Worm (Caenorhabditis elegans) whole organism, L3 larva: ENCODE data around the gene gon-14.
"Not testable (repeated sequence)": the region's sequence is repeated elsewhere in the genome, so short reads cannot be mapped to it uniquely, and the experiment has no call there.

ENCODE experiments used
- ZK546.5 ChIP-seq: sonication (generic microtip); optimal IDR thresholded peaks from 2 replicates; lab custom pipeline; 2017; ENCODE audit warnings: missing biosample characterization, missing genetic modification characterization
- aly-2 ChIP-seq: fragments of 150-350 bp; optimal IDR thresholded peaks from 2 replicates; lab custom pipeline; 2014; ENCODE audit warnings: missing biosample characterization, missing genetic modification characterization
- ceh-28 ChIP-seq: fragments of 150-350 bp; optimal IDR thresholded peaks from 2 replicates; lab custom pipeline; 2014; ENCODE audit warnings: missing biosample characterization, missing genetic modification reagents, missing genetic modification characterization
- egl-5 ChIP-seq: fragments of 150-350 bp; optimal IDR thresholded peaks from 2 replicates; lab custom pipeline; 2017; ENCODE audit warnings: missing biosample characterization, missing genetic modification reagents, missing genetic modification characterization, inconsistent platforms
- elt-1 ChIP-seq: fragments of 150-350 bp; optimal IDR thresholded peaks from 2 replicates; lab custom pipeline; 2014; ENCODE audit warnings: missing biosample characterization, missing genetic modification characterization
- elt-2 ChIP-seq: sonication (generic microtip); optimal IDR thresholded peaks from 2 replicates; lab custom pipeline; 2016; ENCODE audit warnings: missing genetic modification reagents, mild to moderate bottlenecking, missing genetic modification characterization, missing compliant biosample characterization
- elt-3 ChIP-seq, 3 experiments: fragments of 150-350 bp in 1 of 3; sonication (generic microtip) in 2 of 3; optimal IDR thresholded peaks; 2 replicates in 2 of 3; 4 replicates in 1 of 3; lab custom pipeline; 2014 to 2017; ENCODE audit warnings: missing biosample characterization in 3 of 3, missing genetic modification characterization in 3 of 3
- eor-1 ChIP-seq, 2 experiments: fragments of 150-350 bp; optimal IDR thresholded peaks; 2 replicates each; lab custom pipeline; 2014 to 2018; ENCODE audit warnings: missing biosample characterization in 2 of 2, missing genetic modification characterization in 2 of 2
- fkh-2 ChIP-seq: fragments of 150-350 bp; optimal IDR thresholded peaks from 2 replicates; lab custom pipeline; 2014; ENCODE audit warnings: missing biosample characterization, missing genetic modification reagents, missing genetic modification characterization
- hmg-11 ChIP-seq: sonication (generic microtip); optimal IDR thresholded peaks from 2 replicates; lab custom pipeline; 2016; ENCODE audit warnings: missing genetic modification characterization, missing compliant biosample characterization
- jun-1 ChIP-seq: fragments of 150-350 bp; optimal IDR thresholded peaks from 2 replicates; lab custom pipeline; 2014; ENCODE audit warnings: missing biosample characterization, missing genetic modification reagents, missing genetic modification characterization
- lin-15B ChIP-seq: fragments of 150-350 bp; optimal IDR thresholded peaks from 2 replicates; lab custom pipeline; 2014; ENCODE audit warnings: missing biosample characterization, missing genetic modification characterization
- lin-39 ChIP-seq: fragments of 150-350 bp; optimal IDR thresholded peaks from 2 replicates; lab custom pipeline; 2018; ENCODE audit warnings: missing biosample characterization, missing genetic modification reagents, missing genetic modification characterization
- mdl-1 ChIP-seq: fragments of 150-350 bp; optimal IDR thresholded peaks from 2 replicates; lab custom pipeline; 2014; ENCODE audit warnings: missing biosample characterization, missing genetic modification characterization
- mml-1 ChIP-seq: fragments of 150-350 bp; sonication (generic microtip); optimal IDR thresholded peaks from 3 replicates; lab custom pipeline; 2014; ENCODE audit warnings: missing biosample characterization, missing genetic modification characterization
- nfya-1 ChIP-seq: sonication (generic microtip); optimal IDR thresholded peaks from 2 replicates; lab custom pipeline; 2017; ENCODE audit warnings: missing genetic modification characterization, mild to moderate bottlenecking, missing compliant biosample characterization, antibody characterized with exemption, moderate library complexity; ENCODE audit not compliant: insufficient read depth
- nhr-12 ChIP-seq: fragments of 150-350 bp; optimal IDR thresholded peaks from 2 replicates; lab custom pipeline; 2014; ENCODE audit warnings: missing biosample characterization, missing genetic modification characterization
- nhr-23 ChIP-seq: fragments of 150-350 bp; optimal IDR thresholded peaks from 2 replicates; lab custom pipeline; 2014; ENCODE audit warnings: missing biosample characterization, missing genetic modification reagents, missing genetic modification characterization
- nhr-237 ChIP-seq: fragments of 150-350 bp; optimal IDR thresholded peaks from 2 replicates; lab custom pipeline; 2014; ENCODE audit warnings: missing biosample characterization, missing genetic modification characterization
- nhr-25 ChIP-seq: sonication (generic microtip); optimal IDR thresholded peaks from 2 replicates; lab custom pipeline; 2017; ENCODE audit warnings: missing biosample characterization, missing genetic modification characterization
- nhr-28 ChIP-seq: fragments of 150-350 bp; optimal IDR thresholded peaks from 2 replicates; lab custom pipeline; 2014; ENCODE audit warnings: missing biosample characterization, missing genetic modification characterization
- nhr-43 ChIP-seq: sonication (generic microtip); optimal IDR thresholded peaks from 2 replicates; lab custom pipeline; 2016; ENCODE audit warnings: mild to moderate bottlenecking, missing genetic modification characterization, missing compliant biosample characterization; ENCODE audit not compliant: poor library complexity, severe bottlenecking
- nhr-76 ChIP-seq: fragments of 150-350 bp; sonication (generic microtip); optimal IDR thresholded peaks from 5 replicates; lab custom pipeline; 2014; ENCODE audit warnings: missing biosample characterization, missing genetic modification characterization
- pha-4 ChIP-seq: fragments of 150-350 bp; optimal IDR thresholded peaks from 2 replicates; lab custom pipeline; 2014; ENCODE audit warnings: missing biosample characterization, missing genetic modification reagents, missing genetic modification characterization
- pqm-1 ChIP-seq: fragments of 150-350 bp; optimal IDR thresholded peaks from 2 replicates; lab custom pipeline; 2017; ENCODE audit warnings: missing biosample characterization, missing genetic modification characterization, inconsistent platforms
- skn-1 ChIP-seq: fragments of 150-350 bp; optimal IDR thresholded peaks from 2 replicates; lab custom pipeline; 2014; ENCODE audit warnings: missing biosample characterization, missing genetic modification characterization
- tbx-2 ChIP-seq: sonication (generic microtip); optimal IDR thresholded peaks from 2 replicates; lab custom pipeline; 2016; ENCODE audit warnings: mild to moderate bottlenecking, missing genetic modification characterization, missing compliant biosample characterization
- unc-39 ChIP-seq: sonication (generic microtip); optimal IDR thresholded peaks from 4 replicates; lab custom pipeline; 2017; ENCODE audit warnings: missing biosample characterization, missing genetic modification characterization
- ztf-4 ChIP-seq: fragments of 150-350 bp; optimal IDR thresholded peaks from 2 replicates; lab custom pipeline; 2014; ENCODE audit warnings: missing biosample characterization, missing genetic modification characterization

Gene gon-14

ce11 chrV:6593700-6594244 lies 17.2 kb downstream of the gon-14 start, which contains the start of gene hcp-1:
Gene hcp-1, plus strand, starts transcription at chrV:6594194.
- TF ChIP-seq elt-3 (tag; optimal IDR thresholded peaks at IDR 0.05; lab: Kevin White, UChicago) (no peak), nhr-25 (tag; lab: Kevin White, UChicago) (peak; percentile 53), lin-15B (peak; percentile 60), lin-39 (tag; lab: Kevin White, UChicago) (peak; percentile 20), nhr-23 (tag; lab: Kevin White, UChicago) (peak; percentile 21)

- TF ChIP-seq eor-1 (tag; optimal IDR thresholded peaks at IDR 0.05; lab: Kevin White, UChicago) (no peak), nhr-23 (tag; lab: Kevin White, UChicago) (no peak), nhr-76 (tag; lab: Kevin White, UChicago) (no peak), skn-1 (tag; lab: Kevin White, UChicago) (no peak)
- TF ChIP-seq, all 47 proteins: peak for 0
Observed at ce11 chrV:6590283-6590682, 20.7 kb downstream of the gon-14 start, which contains the start of gene ZK1055.2. Gene ZK1055.2, plus strand, starts transcription at chrV:6590583.

- not testable (repeated sequence) for TF ChIP-seq nhr-43 (tag; lab: Kevin White, UChicago); nhr-12 (tag; lab: Kevin White, UChicago); elt-1
Observed at ce11 chrV:6581762-6582161, 29.2 kb downstream of the gon-14 start, which contains the start of gene ZK1055.4. Gene ZK1055.4, plus strand, starts transcription at chrV:6582062.

ce11 chrV:6579992-6580391 lies 31.0 kb downstream of the gon-14 start, which contains the start of gene EGAP9.3:
Gene EGAP9.3, minus strand, starts transcription at chrV:6580122.
- peak; percentile 34 for TF ChIP-seq elt-2 (tag; lab: Kevin White, UChicago)
- TF ChIP-seq pqm-1, result peak; percentile 21
- TF ChIP-seq nhr-43 (tag; lab: Kevin White, UChicago), result no peak

- TF ChIP-seq egl-5 (tag; lab: Kevin White, UChicago), result no peak
- TF ChIP-seq nhr-12 (tag; lab: Kevin White, UChicago), result no peak
- TF ChIP-seq nhr-237 (tag; lab: Kevin White, UChicago), result no peak
- TF ChIP-seq ceh-28 (tag; lab: Kevin White, UChicago), result no peak
- no peak for TF ChIP-seq eor-1 (tag; optimal IDR thresholded peaks at IDR 0.05; lab: Kevin White, UChicago)
- TF ChIP-seq aly-2 (tag; lab: Kevin White, UChicago), result no peak
- TF ChIP-seq nhr-28 (tag; lab: Kevin White, UChicago), result no peak
- no peak for TF ChIP-seq elt-2 (tag; lab: Kevin White, UChicago)
- no peak for TF ChIP-seq ztf-4 (tag; lab: Kevin White, UChicago)
- no peak for TF ChIP-seq nhr-43 (tag; lab: Kevin White, UChicago)
- TF ChIP-seq mdl-1 (tag; lab: Kevin White, UChicago), result no peak
Observed at ce11 chrV:6576567-6576966, 34.4 kb downstream of the gon-14 start, which contains the start of gene EGAP9.4. Gene EGAP9.4, plus strand, starts transcription at chrV:6576867.

- TF ChIP-seq unc-39 (tag; lab: Kevin White, UChicago), result no peak
- no peak for TF ChIP-seq nhr-76 (tag; lab: Kevin White, UChicago)
- peak; percentile 92 for TF ChIP-seq elt-2 (tag; lab: Kevin White, UChicago)
- no peak for TF ChIP-seq egl-5 (tag; lab: Kevin White, UChicago)
- TF ChIP-seq nhr-23 (tag; lab: Kevin White, UChicago), result no peak
- TF ChIP-seq mml-1 (tag; lab: Kevin White, UChicago), result no peak
- no peak for TF ChIP-seq ZK546.5 (tag; lab: Kevin White, UChicago)
- TF ChIP-seq fkh-2 (tag; lab: Kevin White, UChicago), result no peak
- TF ChIP-seq ztf-4 (tag; lab: Kevin White, UChicago), result no peak
- peak; percentile 74 for TF ChIP-seq pqm-1
- peak; percentile 45 for TF ChIP-seq jun-1 (tag; lab: Kevin White, UChicago)
- no peak for TF ChIP-seq hmg-11 (tag; lab: Kevin White, UChicago)
- no peak for TF ChIP-seq nhr-43 (tag; lab: Kevin White, UChicago)
- TF ChIP-seq nfya-1 (tag; lab: Kevin White, UChicago), result no peak
- TF ChIP-seq elt-3 (tag; optimal IDR thresholded peaks at IDR 0.05; lab: Kevin White, UChicago), result no peak
- no peak for TF ChIP-seq tbx-2 (tag; lab: Kevin White, UChicago)
- TF ChIP-seq pha-4 (tag; lab: Kevin White, UChicago), result peak; percentile 56
- no peak for TF ChIP-seq nhr-12 (tag; lab: Kevin White, UChicago)
- TF ChIP-seq, all 47 proteins: peak for 4
Observed at ce11 chrV:6575406-6576130, 35.4 kb downstream of the gon-14 start, which contains the start of gene fut-2. Gene fut-2, minus strand, starts transcription at chrV:6575890.
